Worm (Caenorhabditis elegans): Measurements from ENCODE around the gene smf-3.

DNA sequence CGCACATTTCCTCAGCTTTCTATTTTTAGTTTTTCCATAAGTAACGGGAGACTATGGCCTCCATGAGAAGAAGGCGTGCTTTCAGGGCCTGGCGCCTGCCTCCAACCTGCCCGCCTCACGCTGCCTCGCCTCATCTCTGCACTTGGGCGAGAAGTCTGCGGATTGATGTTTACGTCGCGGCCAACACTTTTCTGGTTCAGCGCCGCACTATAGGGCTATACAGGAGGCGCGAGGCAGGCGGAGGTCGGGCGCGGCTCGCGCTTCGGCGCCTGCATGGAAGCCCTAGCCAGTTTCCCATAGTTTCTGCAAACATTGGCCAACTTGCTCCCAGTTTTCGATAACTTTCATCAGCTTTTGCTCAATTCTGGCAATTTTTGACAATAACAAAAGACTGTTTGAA is 45.5 kb upstream of the smf-3 start:
- TF ChIP-seq unc-130 (GFP tag; optimal IDR thresholded peaks at IDR 0.05) (no peak), Y67H2A.10 (GFP tag; conservative IDR thresholded peaks at IDR 0.05) (no peak), snpc-4 (GFP tag; optimal IDR thresholded peaks at IDR 0.05) (no peak), snpc-4 (tag; optimal IDR thresholded peaks at IDR 0.05) (no peak), ets-4 (GFP tag; optimal IDR thresholded peaks at IDR 0.05) (no peak), fkh-3 (tag; optimal IDR thresholded peaks at IDR 0.05) (no peak), B0261.1 (tag; optimal IDR thresholded peaks at IDR 0.05) (no peak)
